Fruit fly (Drosophila melanogaster): ENCODE measurements around the gene Mesh1.

- TF ChIP-seq Drgx (GFP tag; IDR thresholded peaks at IDR 0.05) = no peak
- no peak for TF ChIP-seq Nf-YA (GFP tag; IDR thresholded peaks at IDR 0.05)
- TF ChIP-seq CG15601 (tag; optimal IDR thresholded peaks at IDR 0.05) = no peak
Observed at dm6 chr3R:29158721-29159120, 43.6 kb downstream of the Mesh1 start.
